Fruit fly (Drosophila melanogaster) whole organism, embryonic: ENCODE data around the gene BOD1.

Experiments used
- Asciz ChIP-seq: fragments of 200-800 bp; sonication (Bioruptor generic); optimal IDR thresholded peaks from 2 replicates; lab custom pipeline; 2017; ENCODE audit warnings: missing biosample characterization, mild to moderate bottlenecking, missing genetic modification characterization, missing genetic modification reagents
- Atf3 ChIP-seq: fragments of 200-800 bp; sonication (Bioruptor generic); optimal IDR thresholded peaks from 3 replicates; lab custom pipeline; 2016; ENCODE audit warnings: missing biosample characterization, missing genetic modification characterization
- Awh ChIP-seq: fragments of 200-800 bp; sonication (Bioruptor generic); IDR thresholded peaks from 2 replicates; pipeline ENCODE4, ENCODE4 v1.3.6; 2022; ENCODE audit warnings: missing biosample characterization, missing genetic modification characterization
- CG10366 ChIP-seq: fragments of 200-800 bp; sonication (Bioruptor generic); IDR thresholded peaks from 2 replicates; pipeline ENCODE4 v1.3.6; 2022; ENCODE audit warnings: missing biosample characterization, missing genetic modification characterization
- CG12769 ChIP-seq: fragments of 200-800 bp; sonication (Bioruptor generic); optimal IDR thresholded peaks from 2 replicates; lab custom pipeline; 2019; ENCODE audit warnings: missing biosample characterization, mild to moderate bottlenecking, missing genetic modification characterization, moderate library complexity
- CG13123 ChIP-seq: fragments of 200-800 bp; sonication (Bioruptor generic); optimal IDR thresholded peaks from 2 replicates; lab custom pipeline; 2016; ENCODE audit warnings: missing biosample characterization, missing genetic modification characterization
- CG15696 ChIP-seq: fragments of 200-800 bp; sonication (Bioruptor generic); optimal IDR thresholded peaks from 2 replicates; lab custom pipeline; 2019; ENCODE audit warnings: missing biosample characterization, mild to moderate bottlenecking, missing genetic modification characterization, moderate library complexity
- CG17186 ChIP-seq: fragments of 200-800 bp; sonication (Bioruptor generic); optimal IDR thresholded peaks from 3 replicates; lab custom pipeline; 2017; ENCODE audit warnings: missing biosample characterization, missing genetic modification reagents, missing genetic modification characterization
- CG17359 ChIP-seq: fragments of 200-800 bp; sonication (Bioruptor generic); optimal IDR thresholded peaks from 3 replicates; lab custom pipeline; 2018; ENCODE audit warnings: missing biosample characterization, mild to moderate bottlenecking, missing genetic modification characterization, moderate library complexity
- CG18262 ChIP-seq: fragments of 200-800 bp; optimal IDR thresholded peaks from 3 replicates; lab custom pipeline; 2019; ENCODE audit warnings: missing biosample characterization, mild to moderate bottlenecking, missing genetic modification characterization, moderate library complexity
- CG18476 ChIP-seq: fragments of 200-800 bp; sonication (Bioruptor generic); optimal IDR thresholded peaks from 2 replicates; lab custom pipeline; 2016; ENCODE audit warnings: missing biosample characterization, mild to moderate bottlenecking, missing genetic modification characterization
- CG4617 ChIP-seq: fragments of 200-800 bp; sonication (Bioruptor generic); optimal IDR thresholded peaks from 3 replicates; lab custom pipeline; 2016; ENCODE audit warnings: missing biosample characterization, missing genetic modification characterization, borderline replicate concordance
- CG8944 ChIP-seq: fragments of 200-800 bp; sonication (Bioruptor generic); optimal IDR thresholded peaks from 3 replicates; lab custom pipeline; 2016; ENCODE audit warnings: missing biosample characterization, missing genetic modification characterization
- E2f1 ChIP-seq: fragments of 200-800 bp; sonication (Bioruptor generic); IDR thresholded peaks from 2 replicates; pipeline ENCODE4 v1.3.6; 2022; ENCODE audit warnings: missing biosample characterization, missing genetic modification characterization
- Ets65A ChIP-seq: fragments of 200-800 bp; sonication (Bioruptor generic); peaks from one replicate; lab custom pipeline; 2016; ENCODE audit warnings: missing biosample characterization, missing genetic modification characterization
- Ets97D ChIP-seq: fragments of 200-800 bp; sonication (Bioruptor generic); optimal IDR thresholded peaks from 3 replicates; lab custom pipeline; 2016; ENCODE audit warnings: missing biosample characterization, missing genetic modification characterization
- HLH4C ChIP-seq: fragments of 200-800 bp; sonication (Bioruptor generic); IDR thresholded peaks from 3 replicates; pipeline ENCODE4 v1.3.6; 2022; ENCODE audit warnings: missing biosample characterization, missing genetic modification characterization; ENCODE audit not compliant: partially characterized antibody
- Kr ChIP-seq: fragments of 200-800 bp; sonication (Bioruptor generic); optimal IDR thresholded peaks from 2 replicates; lab custom pipeline; 2017; ENCODE audit warnings: missing biosample characterization, mild to moderate bottlenecking, missing genetic modification characterization
- Lpt ChIP-seq: fragments of >200 bp; optimal IDR thresholded peaks from 2 replicates; lab custom pipeline; 2018; ENCODE audit warnings: missing biosample characterization, missing genetic modification characterization
- Med ChIP-seq: fragments of 200-800 bp; sonication (Bioruptor generic); peaks from one replicate; lab custom pipeline; 2016; ENCODE audit warnings: missing biosample characterization, missing genetic modification characterization, mild to moderate bottlenecking, inconsistent platforms, moderate library complexity
- NFAT ChIP-seq: fragments of 200-800 bp; sonication (Bioruptor generic); IDR thresholded peaks from 2 replicates; pipeline ENCODE4 v1.3.6; 2022; ENCODE audit warnings: missing biosample characterization, missing genetic modification characterization
- Neu2 ChIP-seq: fragments of 200-800 bp; sonication (Bioruptor generic); optimal IDR thresholded peaks from 3 replicates; lab custom pipeline; 2016; ENCODE audit warnings: missing biosample characterization, missing genetic modification characterization, borderline replicate concordance
- Oaz ChIP-seq: fragments of 200-800 bp; sonication (Bioruptor generic); IDR thresholded peaks from 2 replicates; pipeline ENCODE4 v1.3.6; 2022; ENCODE audit warnings: missing biosample characterization, missing genetic modification characterization
- Oli ChIP-seq: fragments of 200-800 bp; sonication (Bioruptor generic); optimal IDR thresholded peaks from 2 replicates; lab custom pipeline; 2018; ENCODE audit warnings: missing biosample characterization, mild to moderate bottlenecking, missing genetic modification characterization, moderate library complexity
- Sry-β ChIP-seq: fragments of 200-800 bp; sonication (Bioruptor generic); optimal IDR thresholded peaks from 2 replicates; lab custom pipeline; 2018; ENCODE audit warnings: missing biosample characterization, mild to moderate bottlenecking, missing genetic modification characterization, moderate library complexity
- Sry-δ ChIP-seq: fragments of 200-800 bp; sonication (Bioruptor generic); optimal IDR thresholded peaks from 2 replicates; lab custom pipeline; 2016; ENCODE audit warnings: missing biosample characterization, missing genetic modification characterization
- Tbp ChIP-seq: fragments of >200 bp; optimal IDR thresholded peaks from 2 replicates; lab custom pipeline; 2018; ENCODE audit warnings: missing biosample characterization, missing genetic modification characterization
- bbx ChIP-seq: fragments of 200-800 bp; sonication (Bioruptor generic); IDR thresholded peaks from 2 replicates; pipeline ENCODE4 v1.3.6; 2022; ENCODE audit warnings: missing biosample characterization, missing genetic modification characterization; ENCODE audit not compliant: partially characterized antibody
- br ChIP-seq: fragments of >200 bp; optimal IDR thresholded peaks from 2 replicates; lab custom pipeline; 2017
- crp ChIP-seq, 2 experiments: fragments of 200-800 bp; sonication (Bioruptor generic); optimal IDR thresholded peaks; 2 replicates in 1 of 2; 3 replicates in 1 of 2; lab custom pipeline; 2017; ENCODE audit warnings: missing biosample characterization in 2 of 2, missing genetic modification characterization in 2 of 2, mild to moderate bottlenecking in 1 of 2, moderate library complexity in 1 of 2
- dan ChIP-seq: fragments of 200-800 bp; sonication (Bioruptor generic); IDR thresholded peaks from 2 replicates; pipeline ENCODE4 v1.3.6; 2022; ENCODE audit warnings: missing biosample characterization, missing genetic modification characterization
- dm ChIP-seq: fragments of 200-800 bp; sonication (Bioruptor generic); optimal IDR thresholded peaks from 3 replicates; lab custom pipeline; 2016; ENCODE audit warnings: missing biosample characterization, missing genetic modification characterization
- dysf ChIP-seq: fragments of 200-800 bp; sonication (Bioruptor generic); IDR thresholded peaks from 3 replicates; pipeline ENCODE4 v1.3.6; 2022; ENCODE audit warnings: missing biosample characterization, missing genetic modification characterization
- en ChIP-seq: fragments of 200-800 bp; sonication (Bioruptor generic); optimal IDR thresholded peaks from 2 replicates; lab custom pipeline; 2016; ENCODE audit warnings: missing biosample characterization, missing genetic modification characterization
- fd102C ChIP-seq: fragments of 200-800 bp; sonication (Bioruptor generic); optimal IDR thresholded peaks from 2 replicates; lab custom pipeline; 2018; ENCODE audit warnings: missing biosample characterization, mild to moderate bottlenecking, missing genetic modification characterization, moderate library complexity
- gem ChIP-seq: fragments of 200-800 bp; sonication (Bioruptor generic); optimal IDR thresholded peaks from 2 replicates; lab custom pipeline; 2019; ENCODE audit warnings: missing biosample characterization, mild to moderate bottlenecking, missing genetic modification characterization, moderate library complexity
- gsb-n ChIP-seq: fragments of 200-800 bp; sonication (Bioruptor generic); optimal IDR thresholded peaks from 3 replicates; lab custom pipeline; 2018; ENCODE audit warnings: missing biosample characterization, mild to moderate bottlenecking, missing genetic modification characterization
- h ChIP-seq: fragments of >200 bp; optimal IDR thresholded peaks from 2 replicates; lab custom pipeline; 2017
- jigr1 ChIP-seq: fragments of 200-800 bp; sonication (Bioruptor generic); IDR thresholded peaks from 3 replicates; pipeline ENCODE4 v1.3.6; 2022; ENCODE audit warnings: missing biosample characterization, missing genetic modification characterization
- luna ChIP-seq: fragments of 200-800 bp; sonication (Bioruptor generic); optimal IDR thresholded peaks from 2 replicates; lab custom pipeline; 2016; ENCODE audit warnings: missing biosample characterization, missing genetic modification characterization
- p53 ChIP-seq: fragments of 200-800 bp; sonication (Bioruptor generic); optimal IDR thresholded peaks from 2 replicates; lab custom pipeline; 2016; ENCODE audit warnings: missing biosample characterization, missing genetic modification characterization
- peb ChIP-seq: fragments of 200-800 bp; sonication (Bioruptor generic); IDR thresholded peaks from 2 replicates; pipeline ENCODE4 v1.3.6; 2022; ENCODE audit warnings: missing biosample characterization, missing genetic modification characterization
- pzg ChIP-seq: fragments of 200-800 bp; sonication (Bioruptor generic); optimal IDR thresholded peaks from 3 replicates; lab custom pipeline; 2018; ENCODE audit warnings: missing biosample characterization, mild to moderate bottlenecking, missing genetic modification characterization, moderate library complexity
- ro ChIP-seq: fragments of 200-800 bp; sonication (Bioruptor generic); IDR thresholded peaks from 2 replicates; pipeline ENCODE4 v1.3.6; 2022; ENCODE audit warnings: missing biosample characterization, missing genetic modification characterization
- sd ChIP-seq: fragments of 200-800 bp; sonication (Bioruptor generic); optimal IDR thresholded peaks from 3 replicates; lab custom pipeline; 2018; ENCODE audit warnings: missing biosample characterization, mild to moderate bottlenecking, missing genetic modification characterization, moderate library complexity
- sim ChIP-seq: fragments of 200-800 bp; sonication (Bioruptor generic); IDR thresholded peaks from 2 replicates; pipeline ENCODE4 v1.3.6; 2022; ENCODE audit warnings: missing biosample characterization, missing genetic modification characterization
- sisA ChIP-seq: fragments of 200-800 bp; sonication (Bioruptor generic); IDR thresholded peaks from 2 replicates; pipeline ENCODE4 v1.3.6; 2022; ENCODE audit warnings: missing biosample characterization, missing genetic modification characterization
- ssp ChIP-seq: fragments of 200-800 bp; sonication (Bioruptor generic); IDR thresholded peaks from 2 replicates; pipeline ENCODE4 v1.3.6; 2022; ENCODE audit warnings: missing biosample characterization, missing genetic modification characterization
- tna ChIP-seq: fragments of 200-800 bp; sonication (Bioruptor generic); IDR thresholded peaks from 2 replicates; pipeline ENCODE4 v1.3.6; 2022; ENCODE audit warnings: missing biosample characterization, missing genetic modification characterization; ENCODE audit not compliant: partially characterized antibody
- vfl ChIP-seq: fragments of 200-800 bp; sonication (Bioruptor generic); optimal IDR thresholded peaks from 2 replicates; lab custom pipeline; 2016; ENCODE audit warnings: missing biosample characterization, missing genetic modification characterization
- wdn ChIP-seq: fragments of 200-800 bp; sonication (Bioruptor generic); IDR thresholded peaks from 2 replicates; pipeline ENCODE4 v1.3.6; 2022; ENCODE audit warnings: missing biosample characterization, missing genetic modification characterization

Gene BOD1

dm6 chr3R:27916355-27917019, 21.6 kb upstream of the BOD1 start, which contains the start of the genes CG5003 and mRpS22 (continued):
- peak; percentile 23 for TF ChIP-seq CG17359 (tag; lab: Kevin White, UChicago)
- no peak for TF ChIP-seq br (lab: Kevin White, UChicago)
- peak; percentile 36; the same call in 1 of the 2 replicates for TF ChIP-seq ssp
- TF ChIP-seq dm (GFP tag; lab: Kevin White, UChicago), result peak; percentile 12
- TF ChIP-seq Asciz (GFP tag; lab: Kevin White, UChicago), result no peak
- peak; percentile 21; the same call in 1 of the 3 replicates for TF ChIP-seq dysf (GFP tag; lab: Robert Waterston, UW)
- peak; percentile 22 for TF ChIP-seq pzg (GFP tag; lab: Kevin White, UChicago)
- TF ChIP-seq CG12769, result no peak
- no peak for TF ChIP-seq CG17186 (GFP tag; lab: Kevin White, UChicago)
- TF ChIP-seq vfl, result peak; percentile 11
- no peak for TF ChIP-seq sim
- peak in 1 of 2 experiments; percentile 19 for TF ChIP-seq crp (GFP tag; optimal IDR thresholded peaks at IDR 0.05; lab: Kevin White, UChicago)
- no peak for TF ChIP-seq HLH4C (GFP tag; lab: Robert Waterston, UW)
- peak; percentile 87 for TF ChIP-seq Ets65A (GFP tag; lab: Kevin White, UChicago)
- TF ChIP-seq ro, result 0 out of 2 replicates have a peak, but pooled peaks have one; percentile 7
- no peak for TF ChIP-seq jigr1 (GFP tag; lab: Robert Waterston, UW)
- peak; percentile 35; the same call in 1 of the 2 replicates for TF ChIP-seq Oaz (GFP tag; lab: Robert Waterston, UW)
- TF ChIP-seq CG13123, result no peak
- peak; percentile 28 for TF ChIP-seq Oli (tag; lab: Kevin White, UChicago)
- no peak for TF ChIP-seq Kr (GFP tag; lab: Kevin White, UChicago)
- TF ChIP-seq en (GFP tag; lab: Kevin White, UChicago), result no peak
- TF ChIP-seq luna (GFP tag; lab: Kevin White, UChicago), result no peak
- TF ChIP-seq wdn (GFP tag; lab: Robert Waterston, UW), result 0 out of 2 replicates have a peak, but pooled peaks have one; percentile 6
- TF ChIP-seq NFAT (GFP tag; lab: Robert Waterston, UW), result peak; percentile 42; the same call in 1 of the 2 replicates
- 0 out of 2 replicates have a peak, but pooled peaks have one; percentile 9 for TF ChIP-seq bbx
- TF ChIP-seq Sry-β (GFP tag; lab: Kevin White, UChicago), result peak; percentile 81
- TF ChIP-seq tna (GFP tag; lab: Robert Waterston, UW), result peak; percentile 34; the same call in 1 of the 2 replicates
- no peak for TF ChIP-seq Neu2 (GFP tag; lab: Kevin White, UChicago)
- no peak for TF ChIP-seq Ets97D
- TF ChIP-seq CG15696, result peak; percentile 58
- no peak for TF ChIP-seq peb (GFP tag; lab: Robert Waterston, UW)
- TF ChIP-seq E2f1 (GFP tag; lab: Robert Waterston, UW), result no peak
- TF ChIP-seq Lpt (GFP tag; lab: Kevin White, UChicago), result no peak
- TF ChIP-seq CG10366 (GFP tag; lab: Robert Waterston, UW), result peak; percentile 23
- TF ChIP-seq gsb-n (tag; lab: Kevin White, UChicago), result peak; percentile 54
- no peak for TF ChIP-seq h (lab: Kevin White, UChicago)
- TF ChIP-seq Med (GFP tag; lab: Kevin White, UChicago), result peak; percentile 72
- TF ChIP-seq CG18476 (GFP tag; lab: Kevin White, UChicago), result peak; percentile 57
- TF ChIP-seq gem, result peak; percentile 79
- no peak for TF ChIP-seq sd (tag; lab: Kevin White, UChicago)
- TF ChIP-seq Awh (GFP tag; lab: Robert Waterston, UW), result no peak
- TF ChIP-seq CG18262 (tag; lab: Kevin White, UChicago), result peak; percentile 69
- no peak for TF ChIP-seq fd102C
- no peak for TF ChIP-seq sisA (GFP tag; lab: Robert Waterston, UW)
- TF ChIP-seq Tbp (GFP tag; lab: Kevin White, UChicago), result no peak
- peak; percentile 42 for TF ChIP-seq Sry-δ
- TF ChIP-seq p53 (GFP tag; lab: Kevin White, UChicago), result no peak
- TF ChIP-seq Atf3 (GFP tag; lab: Kevin White, UChicago), result peak; percentile 11
- no peak for TF ChIP-seq CG4617
- TF ChIP-seq CG8944 (GFP tag; lab: Kevin White, UChicago), result no peak
- no peak for TF ChIP-seq dan
